Fruit fly (Drosophila melanogaster) whole organism, embryonic: ENCODE results near the gene mon2.

Source experiments
- Abd-B ChIP-seq: fragments of 200-800 bp; sonication (Bioruptor generic); optimal IDR thresholded peaks from 2 replicates; lab custom pipeline; 2018; ENCODE audit warnings: missing biosample characterization, mild to moderate bottlenecking, missing genetic modification characterization, moderate library complexity
- Asciz ChIP-seq: fragments of 200-800 bp; sonication (Bioruptor generic); optimal IDR thresholded peaks from 2 replicates; lab custom pipeline; 2017; ENCODE audit warnings: missing biosample characterization, mild to moderate bottlenecking, missing genetic modification characterization, missing genetic modification reagents
- BEAF-32 ChIP-seq: fragments of 200-800 bp; sonication (Bioruptor generic); optimal IDR thresholded peaks from 3 replicates; lab custom pipeline; 2017; ENCODE audit warnings: missing biosample characterization, missing genetic modification characterization, mild to moderate bottlenecking, moderate library complexity, missing genetic modification reagents
- Bgb ChIP-seq: fragments of 200-800 bp; sonication (Bioruptor generic); IDR thresholded peaks from 2 replicates; pipeline ENCODE4 v1.3.6; 2022; ENCODE audit warnings: missing biosample characterization, missing genetic modification characterization; ENCODE audit not compliant: partially characterized antibody
- CG11085 ChIP-seq: fragments of 200-800 bp; sonication (Bioruptor generic); IDR thresholded peaks from 2 replicates; pipeline ENCODE4 v1.3.6; 2022; ENCODE audit warnings: missing biosample characterization, missing genetic modification characterization
- CG11093 ChIP-seq: fragments of 200-800 bp; sonication (Bioruptor generic); IDR thresholded peaks from 3 replicates; pipeline ENCODE4 v1.3.6; 2022; ENCODE audit warnings: missing biosample characterization, missing genetic modification characterization
- CG11560 ChIP-seq: fragments of 200-800 bp; sonication (Bioruptor generic); IDR thresholded peaks from 3 replicates; pipeline ENCODE4 v1.3.6; 2022; ENCODE audit warnings: missing biosample characterization, missing genetic modification characterization
- CG12219 ChIP-seq: fragments of 200-800 bp; sonication (Bioruptor generic); optimal IDR thresholded peaks from 3 replicates; lab custom pipeline; 2018; ENCODE audit warnings: missing biosample characterization, mild to moderate bottlenecking, missing genetic modification characterization
- CG14860 ChIP-seq: fragments of 200-800 bp; sonication (Bioruptor generic); IDR thresholded peaks from 3 replicates; pipeline ENCODE4 v1.3.6; 2022; ENCODE audit warnings: missing biosample characterization, missing genetic modification characterization; ENCODE audit not compliant: partially characterized antibody
- CG16779 ChIP-seq: fragments of 200-800 bp; sonication (Bioruptor generic); IDR thresholded peaks from 2 replicates; pipeline ENCODE4 v1.3.6; 2022; ENCODE audit warnings: missing biosample characterization, missing genetic modification characterization
- CG17328 ChIP-seq: fragments of 200-800 bp; sonication (Bioruptor generic); IDR thresholded peaks from 2 replicates; pipeline ENCODE4 v1.3.6; 2022; ENCODE audit warnings: missing biosample characterization, missing genetic modification characterization
- CG18262 ChIP-seq: fragments of 200-800 bp; optimal IDR thresholded peaks from 3 replicates; lab custom pipeline; 2019; ENCODE audit warnings: missing biosample characterization, mild to moderate bottlenecking, missing genetic modification characterization, moderate library complexity
- CG2199 ChIP-seq: fragments of 200-800 bp; sonication (Bioruptor generic); IDR thresholded peaks from 3 replicates; pipeline ENCODE4 v1.3.6; 2022; ENCODE audit warnings: missing biosample characterization, missing genetic modification characterization
- CG2202 ChIP-seq: fragments of 200-800 bp; sonication (Bioruptor generic); optimal IDR thresholded peaks from 2 replicates; lab custom pipeline; 2018; ENCODE audit warnings: missing biosample characterization, mild to moderate bottlenecking, missing genetic modification characterization
- CG2678 ChIP-seq: fragments of 200-800 bp; sonication (Bioruptor generic); optimal IDR thresholded peaks from 3 replicates; lab custom pipeline; 2019; ENCODE audit warnings: missing biosample characterization, mild to moderate bottlenecking, missing genetic modification characterization, moderate library complexity
- CG3163 ChIP-seq: fragments of 200-800 bp; sonication (Bioruptor generic); optimal IDR thresholded peaks from 3 replicates; lab custom pipeline; 2016; ENCODE audit warnings: missing biosample characterization, missing genetic modification characterization
- CG4282 ChIP-seq: fragments of 200-800 bp; sonication (Bioruptor generic); optimal IDR thresholded peaks from 2 replicates; lab custom pipeline; 2016; ENCODE audit warnings: missing biosample characterization, missing genetic modification characterization
- CG4360 ChIP-seq: fragments of 200-800 bp; sonication (Bioruptor generic); IDR thresholded peaks from 2 replicates; pipeline ENCODE4 v1.3.6; 2022; ENCODE audit warnings: missing biosample characterization, missing genetic modification characterization
- CG4820 ChIP-seq: fragments of 200-800 bp; sonication (Bioruptor generic); optimal IDR thresholded peaks from 3 replicates; lab custom pipeline; 2016; ENCODE audit warnings: missing biosample characterization, missing genetic modification characterization
- CG5180 ChIP-seq: fragments of 200-800 bp; sonication (Bioruptor generic); optimal IDR thresholded peaks from 3 replicates; lab custom pipeline; 2017; ENCODE audit warnings: missing biosample characterization, missing genetic modification characterization, mild to moderate bottlenecking, moderate library complexity, missing genetic modification reagents
- CG9797 ChIP-seq: fragments of 200-800 bp; sonication (Bioruptor generic); optimal IDR thresholded peaks from 3 replicates; lab custom pipeline; 2018; ENCODE audit warnings: missing biosample characterization, mild to moderate bottlenecking, missing genetic modification characterization
- CG9876 ChIP-seq: fragments of 200-800 bp; sonication (Bioruptor generic); optimal IDR thresholded peaks from 2 replicates; lab custom pipeline; 2016; ENCODE audit warnings: missing biosample characterization, missing genetic modification characterization
- Chrac-16 ChIP-seq: fragments of 200-800 bp; sonication (Bioruptor generic); optimal IDR thresholded peaks from 3 replicates; lab custom pipeline; 2016; ENCODE audit warnings: missing biosample characterization, missing genetic modification characterization
- Dfd ChIP-seq, 2 experiments: fragments of >200 bp; optimal IDR thresholded peaks; 2 replicates each; lab custom pipeline; 2017; ENCODE audit warnings: missing biosample characterization in 2 of 2, missing genetic modification characterization in 2 of 2
- Drgx ChIP-seq: fragments of 200-800 bp; sonication (Bioruptor generic); IDR thresholded peaks from 2 replicates; pipeline ENCODE4 v1.3.6; 2022; ENCODE audit warnings: missing biosample characterization, missing genetic modification characterization
- Eip74EF ChIP-seq, 2 experiments: fragments of 200-800 bp in 1 of 2; fragments of >200 bp in 1 of 2; sonication (Bioruptor generic) in 1 of 2; optimal IDR thresholded peaks; 2 replicates each; lab custom pipeline; 2017 to 2019; ENCODE audit warnings: missing biosample characterization in 2 of 2, missing genetic modification characterization in 2 of 2, mild to moderate bottlenecking in 1 of 2, moderate library complexity in 1 of 2
- Ets65A ChIP-seq: fragments of 200-800 bp; sonication (Bioruptor generic); peaks from one replicate; lab custom pipeline; 2016; ENCODE audit warnings: missing biosample characterization, missing genetic modification characterization
- Med ChIP-seq: fragments of 200-800 bp; sonication (Bioruptor generic); peaks from one replicate; lab custom pipeline; 2016; ENCODE audit warnings: missing biosample characterization, missing genetic modification characterization, mild to moderate bottlenecking, inconsistent platforms, moderate library complexity
- NC2β ChIP-seq: fragments of 200-800 bp; sonication (Bioruptor generic); optimal IDR thresholded peaks from 2 replicates; lab custom pipeline; 2016; ENCODE audit warnings: missing biosample characterization, missing genetic modification characterization
- Optix ChIP-seq: fragments of 200-800 bp; sonication (Bioruptor generic); IDR thresholded peaks from 3 replicates; pipeline ENCODE4 v1.3.6; 2022; ENCODE audit warnings: missing biosample characterization, missing genetic modification characterization
- Rfx ChIP-seq: fragments of 200-800 bp; sonication (Bioruptor generic); IDR thresholded peaks from 2 replicates; pipeline ENCODE4 v1.3.6; 2022; ENCODE audit warnings: missing biosample characterization, missing genetic modification characterization
- TFAM ChIP-seq: fragments of 200-800 bp; sonication (Bioruptor generic); optimal IDR thresholded peaks from 2 replicates; lab custom pipeline; 2017; ENCODE audit warnings: missing biosample characterization, missing genetic modification characterization, inconsistent platforms
- Taf1 ChIP-seq: fragments of 200-800 bp; sonication (Bioruptor generic); IDR thresholded peaks from 2 replicates; pipeline ENCODE4 v1.3.6; 2022; ENCODE audit warnings: missing biosample characterization, missing genetic modification characterization
- ab ChIP-seq: fragments of 200-800 bp; sonication (Bioruptor generic); optimal IDR thresholded peaks from 2 replicates; lab custom pipeline; 2016; ENCODE audit warnings: missing biosample characterization, missing genetic modification characterization
- ap ChIP-seq: fragments of 200-800 bp; sonication (Bioruptor generic); IDR thresholded peaks from 2 replicates; pipeline ENCODE4 v1.3.6; 2022; ENCODE audit warnings: missing biosample characterization, missing genetic modification characterization
- cas ChIP-seq: fragments of 200-800 bp; sonication (Bioruptor generic); IDR thresholded peaks from 2 replicates; pipeline ENCODE4 v1.3.6; 2022; ENCODE audit warnings: missing biosample characterization, missing genetic modification characterization
- fd3F ChIP-seq: fragments of 200-800 bp; sonication (Bioruptor generic); optimal IDR thresholded peaks from 2 replicates; lab custom pipeline; 2018; ENCODE audit warnings: missing biosample characterization, mild to moderate bottlenecking, missing genetic modification characterization, moderate library complexity
- fu2 ChIP-seq: fragments of 200-800 bp; sonication (Bioruptor generic); optimal IDR thresholded peaks from 2 replicates; lab custom pipeline; 2016; ENCODE audit warnings: missing biosample characterization, missing genetic modification characterization
- gce ChIP-seq: fragments of 200-800 bp; sonication (Bioruptor generic); IDR thresholded peaks from 3 replicates; pipeline ENCODE4 v1.3.6; 2022; ENCODE audit warnings: missing biosample characterization, missing genetic modification characterization
- gsb ChIP-seq: fragments of 200-800 bp; sonication (Bioruptor generic); IDR thresholded peaks from 2 replicates; pipeline ENCODE4 v1.3.6; 2022; ENCODE audit warnings: missing biosample characterization, missing genetic modification characterization
- her ChIP-seq: fragments of 200-800 bp; sonication (Bioruptor generic); optimal IDR thresholded peaks from 2 replicates; lab custom pipeline; 2016; ENCODE audit warnings: missing biosample characterization, missing genetic modification characterization
- mld ChIP-seq: fragments of 200-800 bp; sonication (Bioruptor generic); IDR thresholded peaks from 3 replicates; pipeline ENCODE4 v1.3.6; 2022; ENCODE audit warnings: missing biosample characterization, missing genetic modification characterization; ENCODE audit not compliant: partially characterized antibody
- nau ChIP-seq: fragments of 200-800 bp; sonication (Bioruptor generic); optimal IDR thresholded peaks from 3 replicates; lab custom pipeline; 2017; ENCODE audit warnings: missing biosample characterization, mild to moderate bottlenecking, missing genetic modification characterization, missing genetic modification reagents
- pzg ChIP-seq: fragments of 200-800 bp; sonication (Bioruptor generic); optimal IDR thresholded peaks from 3 replicates; lab custom pipeline; 2018; ENCODE audit warnings: missing biosample characterization, mild to moderate bottlenecking, missing genetic modification characterization, moderate library complexity
- sc ChIP-seq, 3 experiments: fragments of >200 bp in 2 of 3; fragments of 200-800 bp in 1 of 3; sonication (Bioruptor generic) in 1 of 3; optimal IDR thresholded peaks; 2 replicates in 2 of 3; 3 replicates in 1 of 3; lab custom pipeline; 2017; ENCODE audit warnings: mild to moderate bottlenecking in 1 of 3, missing biosample characterization in 1 of 3, missing genetic modification characterization in 1 of 3, missing genetic modification reagents in 1 of 3
- sna ChIP-seq: fragments of 200-800 bp; sonication (Bioruptor generic); IDR thresholded peaks from 2 replicates; pipeline ENCODE4 v1.3.6; 2022; ENCODE audit warnings: missing biosample characterization, missing genetic modification characterization; ENCODE audit not compliant: partially characterized antibody
- vvl ChIP-seq: fragments of 200-800 bp; sonication (Bioruptor generic); IDR thresholded peaks from 2 replicates; pipeline ENCODE4 v1.3.6; 2022; ENCODE audit warnings: missing biosample characterization, missing genetic modification characterization
- z ChIP-seq: fragments of 200-800 bp; sonication (Bioruptor generic); IDR thresholded peaks from 3 replicates; pipeline ENCODE4 v1.3.6; 2022; ENCODE audit warnings: missing biosample characterization, missing genetic modification characterization
- zfh2 ChIP-seq: fragments of 200-800 bp; sonication (Bioruptor generic); optimal IDR thresholded peaks from 2 replicates; lab custom pipeline; 2016; ENCODE audit warnings: missing biosample characterization, missing genetic modification characterization

mon2 gene

dm6 chr2L:8162307-8163024 lies 38.7 kb upstream of the mon2 start, which contains the start of gene Acbp1 (continued):
- TF ChIP-seq CG4820 (GFP tag; lab: Kevin White, UChicago) (peak; percentile 100), her (GFP tag; lab: Kevin White, UChicago) (peak; percentile 95), vvl (peak; percentile 95), CG17328 (GFP tag; lab: Robert Waterston, UW) (peak; percentile 81), CG5180 (peak; percentile 93), Rfx (GFP tag; lab: Robert Waterston, UW) (peak; percentile 92), NC2β (GFP tag; lab: Kevin White, UChicago) (peak; percentile 93), mld (GFP tag; lab: Robert Waterston, UW) (peak; percentile 81; the same call in 2 of the 3 replicates), fu2 (GFP tag; lab: Kevin White, UChicago) (peak; percentile 96), Bgb (peak; percentile 83), ap (GFP tag; lab: Robert Waterston, UW) (peak; percentile 78), CG2202 (tag; lab: Kevin White, UChicago) (peak; percentile 98), Ets65A (GFP tag; lab: Kevin White, UChicago) (peak; percentile 99), Drgx (GFP tag; lab: Robert Waterston, UW) (peak; percentile 90), sna (peak; percentile 80), sc (optimal IDR thresholded peaks at IDR 0.05; lab: Kevin White, UChicago) (no peak), sc (GFP tag; optimal IDR thresholded peaks at IDR 0.05; lab: Kevin White, UChicago) (peak; percentile 91), cas (GFP tag; lab: Robert Waterston, UW) (peak; percentile 83), TFAM (peak; percentile 84), nau (GFP tag; lab: Kevin White, UChicago) (peak; percentile 96), z (GFP tag; lab: Robert Waterston, UW) (peak; percentile 54; the same call in 1 of the 3 replicates), Eip74EF (GFP tag; optimal IDR thresholded peaks at IDR 0.05; lab: Kevin White, UChicago) (peak in 1 of 2 experiments; percentile 99), Chrac-16 (GFP tag; lab: Kevin White, UChicago) (peak; percentile 88), BEAF-32 (peak; percentile 85), ab (GFP tag; lab: Kevin White, UChicago) (peak; percentile 83), CG11560 (peak; percentile 80), zfh2 (GFP tag; lab: Kevin White, UChicago) (peak; percentile 97), CG16779 (GFP tag; lab: Robert Waterston, UW) (peak; percentile 82), CG3163 (GFP tag; lab: Kevin White, UChicago) (peak; percentile 86), CG2199 (GFP tag; lab: Robert Waterston, UW) (peak; percentile 88; the same call in 1 of the 3 replicates), CG12219 (peak; percentile 99), Dfd (GFP tag; optimal IDR thresholded peaks at IDR 0.05; lab: Kevin White, UChicago) (no peak), pzg (GFP tag; lab: Kevin White, UChicago) (peak; percentile 94), CG11093 (GFP tag; lab: Robert Waterston, UW) (peak; percentile 84), Med (GFP tag; lab: Kevin White, UChicago) (peak; percentile 99), gsb (peak; percentile 85), CG11085 (GFP tag; lab: Robert Waterston, UW) (peak; percentile 86), CG4282 (GFP tag; lab: Kevin White, UChicago) (peak; percentile 98), Abd-B (peak; percentile 91), Taf1 (peak; percentile 75), CG4360 (GFP tag; lab: Robert Waterston, UW) (peak; percentile 64), gce (GFP tag; lab: Robert Waterston, UW) (peak; percentile 89), Asciz (GFP tag; lab: Kevin White, UChicago) (peak; percentile 97), CG14860 (GFP tag; lab: Robert Waterston, UW) (peak; percentile 74), CG18262 (tag; lab: Kevin White, UChicago) (peak; percentile 99), fd3F (GFP tag; lab: Kevin White, UChicago) (peak; percentile 92), CG2678 (tag; lab: Kevin White, UChicago) (peak; percentile 99), CG9876 (GFP tag; lab: Kevin White, UChicago) (peak; percentile 96), Optix (GFP tag; lab: Robert Waterston, UW) (peak; percentile 68; the same call in 1 of the 3 replicates), CG9797 (GFP tag; lab: Kevin White, UChicago) (peak; percentile 89)
